Fruit fly (Drosophila melanogaster) whole organism, wandering third instar larva: ENCODE results near the gene CG18810.

Source experiments
- Abd-B ChIP-seq: fragments of >200 bp; optimal IDR thresholded peaks from 2 replicates; lab custom pipeline; 2017; ENCODE audit warnings: missing biosample characterization, missing genetic modification characterization
- CG32264 ChIP-seq: fragments of 200-800 bp; sonication (Bioruptor generic); optimal IDR thresholded peaks from 2 replicates; lab custom pipeline; 2016; ENCODE audit warnings: missing biosample characterization, missing genetic modification characterization
- CG9705 ChIP-seq: fragments of 200-800 bp; sonication (Bioruptor generic); optimal IDR thresholded peaks from 2 replicates; lab custom pipeline; 2018; ENCODE audit warnings: missing biosample characterization, mild to moderate bottlenecking, missing genetic modification characterization
- CrebA ChIP-seq: fragments of 200-800 bp; sonication (Bioruptor generic); optimal IDR thresholded peaks from 2 replicates; lab custom pipeline; 2016; ENCODE audit warnings: missing biosample characterization, mild to moderate bottlenecking, missing genetic modification characterization, borderline replicate concordance
- Dfd ChIP-seq: fragments of >200 bp; optimal IDR thresholded peaks from 2 replicates; lab custom pipeline; 2017; ENCODE audit warnings: missing biosample characterization, missing genetic modification characterization
- Dif ChIP-seq: fragments of 200-275, 200-300 bp; sonication (Bioruptor generic); optimal IDR thresholded peaks from 2 replicates; lab custom pipeline; 2018; ENCODE audit warnings: missing biosample characterization, missing genetic modification characterization; ENCODE audit not compliant: partially characterized antibody
- GATAd ChIP-seq: sonication (Bioruptor generic); optimal IDR thresholded peaks from 2 replicates; lab custom pipeline; 2016; ENCODE audit warnings: missing biosample characterization, missing genetic modification characterization
- HLH106 ChIP-seq: fragments of 200-800 bp; optimal IDR thresholded peaks from 3 replicates; lab custom pipeline; 2019; ENCODE audit warnings: missing biosample characterization, mild to moderate bottlenecking, missing genetic modification characterization, moderate library complexity
- Hnf4 ChIP-seq: fragments of 200-800 bp; sonication (Bioruptor generic); optimal IDR thresholded peaks from 2 replicates; lab custom pipeline; 2016; ENCODE audit warnings: missing biosample characterization, mild to moderate bottlenecking, missing genetic modification characterization
- Hr78 ChIP-seq: fragments of >200 bp; optimal IDR thresholded peaks from 2 replicates; lab custom pipeline; 2017; ENCODE audit warnings: missing biosample characterization, missing genetic modification characterization
- Hr83 ChIP-seq: fragments of 200-300 bp; sonication (Bioruptor generic); optimal IDR thresholded peaks from 2 replicates; lab custom pipeline; 2016; ENCODE audit warnings: missing biosample characterization, mild to moderate bottlenecking, missing genetic modification characterization, moderate library complexity; ENCODE audit not compliant: poor library complexity, severe bottlenecking
- Jra ChIP-seq: sonication (Bioruptor generic); optimal IDR thresholded peaks from 2 replicates; lab custom pipeline; 2016; ENCODE audit warnings: missing biosample characterization, missing genetic modification characterization
- Mio ChIP-seq: sonication (Bioruptor generic); optimal IDR thresholded peaks from 2 replicates; lab custom pipeline; 2016; ENCODE audit warnings: missing biosample characterization, missing genetic modification characterization
- Myc ChIP-seq: fragments of >200 bp; optimal IDR thresholded peaks from 2 replicates; lab custom pipeline; 2017
- N ChIP-seq: fragments of >200 bp; optimal IDR thresholded peaks from 2 replicates; lab custom pipeline; 2018; ENCODE audit warnings: missing biosample characterization, missing external identifiers, missing genetic modification characterization
- OdsH ChIP-seq: fragments of 200-800 bp; sonication (Bioruptor generic); optimal IDR thresholded peaks from 2 replicates; lab custom pipeline; 2016; ENCODE audit warnings: missing biosample characterization, mild to moderate bottlenecking, missing genetic modification characterization
- Rel ChIP-seq, 2 experiments: fragments of 200-800 bp; sonication (Bioruptor generic) in 1 of 2; optimal IDR thresholded peaks; 2 replicates in 1 of 2; 3 replicates in 1 of 2; lab custom pipeline; 2016 to 2019; ENCODE audit warnings: mild to moderate bottlenecking in 2 of 2, missing biosample characterization in 2 of 2, missing genetic modification characterization in 2 of 2, moderate library complexity in 1 of 2
- Sp1 ChIP-seq: fragments of 200-800 bp; sonication (Bioruptor generic); optimal IDR thresholded peaks from 3 replicates; lab custom pipeline; 2019; ENCODE audit warnings: missing biosample characterization, mild to moderate bottlenecking, missing genetic modification characterization, moderate library complexity
- Vsx2 ChIP-seq: fragments of 200-300, 225-300 bp; sonication (Bioruptor generic); optimal IDR thresholded peaks from 2 replicates; lab custom pipeline; 2018; ENCODE audit warnings: missing biosample characterization, missing genetic modification characterization; ENCODE audit not compliant: partially characterized antibody
- br ChIP-seq: fragments of 200-800 bp; sonication (Bioruptor generic); optimal IDR thresholded peaks from 2 replicates; lab custom pipeline; 2016; ENCODE audit warnings: missing biosample characterization, missing genetic modification characterization
- brk ChIP-seq: fragments of 200-800 bp; sonication (Bioruptor generic); optimal IDR thresholded peaks from 2 replicates; lab custom pipeline; 2016; ENCODE audit warnings: missing biosample characterization, mild to moderate bottlenecking, missing genetic modification characterization
- dl ChIP-seq, 2 experiments: fragments of 175-275, 200-275 bp in 1 of 2; fragments of 200-275 bp in 1 of 2; sonication (Bioruptor generic); optimal IDR thresholded peaks; lab custom pipeline; 2018; ENCODE audit warnings: mild to moderate bottlenecking in 2 of 2, missing biosample characterization in 2 of 2, missing genetic modification characterization in 2 of 2, moderate library complexity in 2 of 2; ENCODE audit not compliant: partially characterized antibody in 2 of 2, insufficient read depth in 1 of 2
- dmrt93B ChIP-seq: fragments of 200-800 bp; sonication (Bioruptor generic); optimal IDR thresholded peaks from 2 replicates; lab custom pipeline; 2018; ENCODE audit warnings: missing biosample characterization, mild to moderate bottlenecking, missing genetic modification characterization
- dsf ChIP-seq: sonication (Bioruptor generic); optimal IDR thresholded peaks from 2 replicates; lab custom pipeline; 2016; ENCODE audit warnings: missing biosample characterization, missing genetic modification characterization, borderline replicate concordance
- ey ChIP-seq: fragments of 200-800 bp; sonication (Bioruptor generic); optimal IDR thresholded peaks from 2 replicates; lab custom pipeline; 2016; ENCODE audit warnings: missing biosample characterization, missing genetic modification characterization
- foxo ChIP-seq, 2 experiments: fragments of 200-800 bp; sonication (Bioruptor generic); optimal IDR thresholded peaks; 2 replicates in 1 of 2; 3 replicates in 1 of 2; lab custom pipeline; 2016 to 2017; ENCODE audit warnings: missing biosample characterization in 2 of 2, missing genetic modification characterization in 2 of 2
- fru ChIP-seq: fragments of 200-800 bp; sonication (Bioruptor generic); optimal IDR thresholded peaks from 3 replicates; lab custom pipeline; 2016; ENCODE audit warnings: missing biosample characterization, mild to moderate bottlenecking, missing genetic modification characterization
- h ChIP-seq: fragments of 200-800 bp; sonication (Bioruptor generic); optimal IDR thresholded peaks from 3 replicates; lab custom pipeline; 2016; ENCODE audit warnings: missing biosample characterization, mild to moderate bottlenecking, missing genetic modification characterization
- jim ChIP-seq: fragments of 175-275, 200-325 bp; sonication (Bioruptor generic); optimal IDR thresholded peaks from 2 replicates; lab custom pipeline; 2016; ENCODE audit warnings: missing biosample characterization, mild to moderate bottlenecking, missing genetic modification characterization
- lola ChIP-seq: fragments of >200 bp; optimal IDR thresholded peaks from 2 replicates; lab custom pipeline; 2017; ENCODE audit warnings: missing biosample characterization, missing genetic modification characterization
- pan ChIP-seq: fragments of >200 bp; optimal IDR thresholded peaks from 2 replicates; lab custom pipeline; 2017
- psq ChIP-seq: fragments of 200-800 bp; sonication (Bioruptor generic); optimal IDR thresholded peaks from 3 replicates; lab custom pipeline; 2017; ENCODE audit warnings: missing biosample characterization, mild to moderate bottlenecking, missing genetic modification characterization, moderate library complexity
- rgr ChIP-seq: fragments of 200-800 bp; sonication (Bioruptor generic); optimal IDR thresholded peaks from 3 replicates; lab custom pipeline; 2016; ENCODE audit warnings: missing biosample characterization, mild to moderate bottlenecking, missing genetic modification characterization
- sage ChIP-seq: fragments of 200-800 bp; sonication (Bioruptor generic); optimal IDR thresholded peaks from 2 replicates; lab custom pipeline; 2016; ENCODE audit warnings: missing biosample characterization, mild to moderate bottlenecking, missing genetic modification characterization
- sv ChIP-seq: fragments of 200-800 bp; sonication (Bioruptor generic); optimal IDR thresholded peaks from 3 replicates; lab custom pipeline; 2016; ENCODE audit warnings: missing biosample characterization, missing genetic modification characterization
- tai ChIP-seq: sonication (Bioruptor generic); optimal IDR thresholded peaks from 2 replicates; lab custom pipeline; 2016; ENCODE audit warnings: missing biosample characterization, missing genetic modification characterization
- usp ChIP-seq: fragments of >200 bp; optimal IDR thresholded peaks from 2 replicates; lab custom pipeline; 2017; ENCODE audit warnings: missing biosample characterization, missing genetic modification characterization
- woc ChIP-seq: sonication (Bioruptor generic); optimal IDR thresholded peaks from 2 replicates; lab custom pipeline; 2016; ENCODE audit warnings: missing biosample characterization, mild to moderate bottlenecking, missing genetic modification characterization

Gene CG18810

dm6 chr2L:20675875-20676274 lies 27.2 kb downstream of the CG18810 start, which contains the start of the genes CG31678 and IKKepsilon:
Gene CG31678 (minus strand): TSS chr2L:20675941.
Gene IKKepsilon (plus strand): TSS chr2L:20676045.
- TF ChIP-seq dl (GFP tag; optimal IDR thresholded peaks at IDR 0.05; lab: Kevin White, UChicago; ENCODE audit: insufficient read depth in 1 of 2, partially characterized antibody in 2 of 2) (no peak), Abd-B (GFP tag; lab: Kevin White, UChicago) (no peak), dsf (no peak), Dfd (GFP tag; lab: Kevin White, UChicago) (no peak), CG32264 (GFP tag; lab: Kevin White, UChicago) (no peak), OdsH (GFP tag; lab: Kevin White, UChicago) (peak; percentile 36), h (GFP tag; lab: Kevin White, UChicago) (peak; percentile 65), brk (GFP tag; lab: Kevin White, UChicago) (no peak), CG9705 (no peak), dmrt93B (GFP tag; lab: Kevin White, UChicago) (no peak), Jra (GFP tag; lab: Kevin White, UChicago) (no peak), HLH106 (tag; lab: Kevin White, UChicago) (peak; percentile 46), Hr78 (GFP tag; lab: Kevin White, UChicago) (no peak), Rel (GFP tag; optimal IDR thresholded peaks at IDR 0.05; lab: Kevin White, UChicago) (no peak), Rel (tag; optimal IDR thresholded peaks at IDR 0.05; lab: Kevin White, UChicago) (no peak), sage (GFP tag; lab: Kevin White, UChicago) (no peak), usp (GFP tag; lab: Kevin White, UChicago) (no peak), tai (GFP tag; lab: Kevin White, UChicago) (no peak), sv (GFP tag; lab: Kevin White, UChicago) (peak; percentile 48), N (GFP tag; lab: Kevin White, UChicago) (no peak), ey (GFP tag; lab: Kevin White, UChicago) (peak; percentile 35), woc (GFP tag; lab: Kevin White, UChicago) (no peak), CrebA (GFP tag; lab: Kevin White, UChicago) (no peak), Dif (GFP tag; lab: Kevin White, UChicago) (no peak), rgr (GFP tag; lab: Kevin White, UChicago) (peak; percentile 74), foxo (GFP tag; optimal IDR thresholded peaks at IDR 0.05; lab: Kevin White, UChicago) (peak in 1 of 2 experiments; percentile 57), pan (lab: Kevin White, UChicago) (no peak), Sp1 (GFP tag; lab: Kevin White, UChicago) (peak; percentile 29), GATAd (GFP tag; lab: Kevin White, UChicago) (peak; percentile 18), Vsx2 (no peak), Myc (lab: Kevin White, UChicago) (peak; percentile 50), Hr83 (GFP tag; lab: Kevin White, UChicago) (peak; percentile 25), br (GFP tag; lab: Kevin White, UChicago) (peak; percentile 8), psq (GFP tag; lab: Kevin White, UChicago) (peak; percentile 38), lola (GFP tag; lab: Kevin White, UChicago) (no peak), fru (GFP tag; lab: Kevin White, UChicago) (peak; percentile 33), Hnf4 (GFP tag; lab: Kevin White, UChicago) (peak; percentile 69), jim (no peak), Mio (GFP tag; lab: Kevin White, UChicago) (no peak)
- TF ChIP-seq, all 38 proteins: peak for 15

- TF ChIP-seq foxo (GFP tag; optimal IDR thresholded peaks at IDR 0.05; lab: Kevin White, UChicago), result peak in 1 of 2 experiments; percentile 65
- peak; percentile 5 for TF ChIP-seq Hr83 (GFP tag; lab: Kevin White, UChicago)
- no peak for TF ChIP-seq Hr78 (GFP tag; lab: Kevin White, UChicago)
- TF ChIP-seq rgr (GFP tag; lab: Kevin White, UChicago), result peak; percentile 55
- TF ChIP-seq Sp1 (GFP tag; lab: Kevin White, UChicago), result no peak
- no peak for TF ChIP-seq N (GFP tag; lab: Kevin White, UChicago)
- peak; percentile 28 for TF ChIP-seq GATAd (GFP tag; lab: Kevin White, UChicago)
- TF ChIP-seq fru (GFP tag; lab: Kevin White, UChicago), result no peak
- TF ChIP-seq brk (GFP tag; lab: Kevin White, UChicago), result no peak
- TF ChIP-seq ey (GFP tag; lab: Kevin White, UChicago), result peak; percentile 57
- TF ChIP-seq tai (GFP tag; lab: Kevin White, UChicago), result no peak
- peak; percentile 51 for TF ChIP-seq psq (GFP tag; lab: Kevin White, UChicago)
- TF ChIP-seq sage (GFP tag; lab: Kevin White, UChicago), result peak; percentile 43
- TF ChIP-seq woc (GFP tag; lab: Kevin White, UChicago), result no peak
- peak; percentile 50 for TF ChIP-seq HLH106 (tag; lab: Kevin White, UChicago)
- no peak for TF ChIP-seq Myc (lab: Kevin White, UChicago)
- peak; percentile 57 for TF ChIP-seq Hnf4 (GFP tag; lab: Kevin White, UChicago)
- TF ChIP-seq h (GFP tag; lab: Kevin White, UChicago), result no peak
- peak; percentile 13 for TF ChIP-seq Jra (GFP tag; lab: Kevin White, UChicago)
Observed at dm6 chr2L:20681648-20682098, 33.0 kb downstream of the CG18810 start, which contains the start of gene Cen. Gene Cen (minus strand): TSS chr2L:20681846.
